Worm (Caenorhabditis elegans): ENCODE results near the gene adbp-1.
"Not testable (repeated sequence)": the region's sequence is repeated elsewhere in the genome, so short reads cannot be mapped to it uniquely, and the experiment has no call there.

adbp-1 gene

DNA sequence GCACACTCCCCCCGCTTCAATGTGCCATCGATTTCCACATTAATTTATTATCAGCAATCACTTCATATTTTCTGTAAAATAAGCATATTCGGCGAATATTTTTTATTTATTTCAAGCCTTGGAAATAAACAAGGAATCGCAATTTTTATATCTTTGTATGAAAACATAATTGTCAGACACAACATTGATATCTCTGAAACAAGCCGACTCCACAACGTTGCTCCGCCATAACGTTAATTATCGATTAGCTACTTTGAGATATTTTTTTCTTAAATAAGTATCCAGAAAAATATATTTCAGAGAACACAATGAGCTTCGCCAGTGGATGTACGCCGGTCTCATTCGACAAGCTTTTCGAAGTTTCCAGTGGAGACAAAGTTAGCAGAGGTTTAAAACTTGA, at the start of gene adbp-1:
Gene adbp-1 (plus strand): TSS at position 301 of the 400 bp plus-strand sequence.
- no peak for TF ChIP-seq unc-62 (GFP tag; optimal IDR thresholded peaks at IDR 0.05)

DNA sequence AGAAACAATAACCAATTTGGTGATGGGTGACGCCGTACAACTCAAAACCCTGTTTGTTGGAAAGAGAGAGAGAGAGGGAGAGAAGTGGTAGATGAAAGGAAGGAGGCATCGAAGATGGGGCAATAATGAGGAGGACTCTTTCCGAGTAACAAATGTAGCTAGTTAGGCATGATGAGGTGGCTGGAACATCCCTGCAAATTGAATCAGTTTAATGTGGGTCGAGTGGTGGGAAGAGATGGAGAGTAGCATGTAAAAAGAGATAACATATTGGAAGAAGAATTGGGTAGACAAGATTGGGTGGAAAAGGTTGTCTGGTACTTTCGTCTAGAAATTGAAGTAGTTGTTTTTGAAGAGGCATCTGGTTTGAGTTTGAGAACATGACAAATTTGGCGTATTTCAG, 47.7 kb upstream of the adbp-1 start:
- no peak for TF ChIP-seq unc-62 (GFP tag; optimal IDR thresholded peaks at IDR 0.05)

DNA sequence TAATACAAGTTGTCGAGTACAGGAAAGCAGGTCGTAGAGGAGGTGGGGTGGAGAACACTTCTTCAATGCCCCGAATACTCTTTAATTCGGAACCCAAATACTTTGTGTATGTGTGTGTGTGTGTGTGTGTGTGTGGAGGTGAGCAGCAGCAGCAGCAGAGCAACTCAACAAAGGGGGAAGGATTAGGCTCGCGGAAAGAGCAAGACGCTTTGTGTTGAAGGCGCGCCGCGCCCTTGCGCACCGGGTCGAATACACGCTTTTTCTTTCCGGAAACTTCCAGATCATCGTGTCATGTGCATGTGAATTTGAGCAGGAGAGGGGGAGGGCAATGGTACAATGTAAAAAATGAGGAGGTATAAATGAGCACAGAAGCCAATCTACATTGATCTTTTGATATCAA, 45.2 kb upstream of the adbp-1 start:
- TF ChIP-seq unc-62 (GFP tag; optimal IDR thresholded peaks at IDR 0.05), result no peak

DNA sequence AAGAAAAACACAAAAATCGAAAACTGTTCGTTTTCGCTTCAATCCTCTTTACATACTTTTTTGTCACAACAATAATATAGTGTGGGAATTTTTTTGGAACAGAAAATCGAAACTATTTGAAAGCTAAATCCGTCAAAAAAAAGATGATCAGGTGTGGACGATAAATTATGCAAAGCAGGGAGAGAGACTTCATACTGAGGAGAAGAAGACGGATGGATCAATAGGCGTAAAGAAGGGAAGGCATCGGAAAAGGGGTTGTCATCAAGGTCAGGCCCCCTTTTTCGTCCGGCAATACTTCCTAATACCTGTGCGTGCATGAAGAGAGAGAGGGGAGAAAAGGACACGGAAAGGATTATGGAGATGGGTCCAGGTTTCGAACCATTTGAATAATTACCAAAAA, 43.6 kb upstream of the adbp-1 start:
- no peak for TF ChIP-seq unc-62 (GFP tag; optimal IDR thresholded peaks at IDR 0.05)

DNA sequence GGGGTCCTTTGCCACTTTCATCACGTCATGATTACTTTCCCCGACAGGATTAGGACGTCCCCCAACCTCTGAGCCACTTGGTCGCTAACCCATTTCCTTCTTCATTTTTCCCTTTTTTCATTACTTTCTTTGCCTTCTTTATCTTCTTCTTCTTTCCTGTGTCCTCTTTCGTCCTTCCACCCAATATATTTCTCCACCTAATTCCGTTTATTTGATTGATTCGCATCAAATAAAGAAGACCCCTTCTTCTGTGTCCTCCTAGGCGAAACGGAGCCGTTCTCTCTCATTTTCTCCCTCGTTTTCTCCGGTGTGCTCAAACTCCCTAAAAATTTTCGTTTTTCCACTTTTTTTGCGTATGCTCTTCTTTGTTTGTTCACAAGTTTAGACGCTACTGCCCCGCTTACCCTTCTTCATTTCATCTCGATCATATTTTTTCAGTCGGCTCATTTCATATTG, 34.3 kb upstream of the adbp-1 start, which contains the start of gene C05D12.7:
Gene C05D12.7 (plus strand): TSS at position 406 of the 456 bp plus-strand sequence.
- TF ChIP-seq unc-62 (GFP tag; optimal IDR thresholded peaks at IDR 0.05), result no peak

DNA sequence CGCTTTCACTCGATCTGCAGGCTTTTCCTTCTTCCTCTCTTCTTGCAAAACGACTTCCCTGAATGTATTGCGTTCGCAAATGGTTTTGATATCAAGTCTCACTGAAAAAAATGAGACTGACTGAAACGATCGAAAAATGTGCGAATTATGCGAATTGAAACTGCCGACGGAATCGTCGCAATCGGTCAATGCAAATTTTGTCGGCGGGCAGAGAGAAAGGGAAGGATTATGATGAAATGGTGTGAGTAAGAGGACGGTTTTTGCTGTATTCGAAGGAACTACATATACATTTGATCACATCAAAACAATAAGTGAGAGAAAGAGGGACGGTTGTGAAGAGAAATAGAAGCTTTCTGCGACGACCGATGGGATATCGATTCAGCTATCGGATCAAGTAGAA, 28.3 kb upstream of the adbp-1 start, which contains the start of gene C05D12.1:
Gene C05D12.1 (minus strand): TSS at position 101 of the 400 bp plus-strand sequence.
- no peak for TF ChIP-seq unc-62 (GFP tag; optimal IDR thresholded peaks at IDR 0.05)

DNA sequence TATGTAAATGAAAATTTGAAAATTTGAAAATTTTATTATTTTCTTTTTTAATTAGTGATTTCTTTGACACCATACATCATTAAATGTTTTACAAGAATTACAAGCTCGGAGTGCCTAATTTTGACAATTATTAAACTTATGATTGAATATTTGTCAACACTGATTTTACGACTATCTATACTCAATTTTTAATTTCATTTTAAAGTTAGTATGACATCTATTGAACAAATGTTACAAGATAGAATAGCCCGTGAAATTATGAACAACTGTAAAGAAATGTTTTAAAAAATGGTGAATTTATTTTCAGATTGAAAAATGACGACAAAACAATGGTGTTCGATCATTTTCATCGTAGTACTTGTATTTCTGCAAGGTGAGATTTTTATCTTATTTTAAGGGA, 26.0 kb upstream of the adbp-1 start, which contains the start of gene C05D12.2:
Gene C05D12.2 (plus strand): TSS at position 301 of the 400 bp plus-strand sequence.
- no peak for TF ChIP-seq unc-62 (GFP tag; optimal IDR thresholded peaks at IDR 0.05)

DNA sequence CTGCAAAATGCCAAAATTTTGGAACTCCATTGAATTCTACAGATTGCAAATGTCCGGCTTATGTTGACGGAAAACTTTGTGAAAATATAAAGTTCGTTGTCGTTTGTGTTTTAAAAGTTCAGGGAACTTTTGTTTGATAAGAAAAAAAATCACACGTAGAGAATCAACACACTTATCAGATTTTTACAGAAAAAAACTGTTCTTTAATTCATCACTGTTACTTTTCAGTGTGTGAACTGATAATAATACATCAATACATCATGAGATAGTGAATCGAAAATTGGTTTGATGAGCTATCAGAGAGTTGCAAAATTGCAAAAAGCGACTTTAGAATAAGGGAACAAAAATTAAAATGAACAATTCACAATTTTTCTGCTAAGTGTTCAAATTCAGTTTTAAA, 25.5 kb upstream of the adbp-1 start:
- TF ChIP-seq unc-62 (GFP tag; optimal IDR thresholded peaks at IDR 0.05), result no peak

DNA sequence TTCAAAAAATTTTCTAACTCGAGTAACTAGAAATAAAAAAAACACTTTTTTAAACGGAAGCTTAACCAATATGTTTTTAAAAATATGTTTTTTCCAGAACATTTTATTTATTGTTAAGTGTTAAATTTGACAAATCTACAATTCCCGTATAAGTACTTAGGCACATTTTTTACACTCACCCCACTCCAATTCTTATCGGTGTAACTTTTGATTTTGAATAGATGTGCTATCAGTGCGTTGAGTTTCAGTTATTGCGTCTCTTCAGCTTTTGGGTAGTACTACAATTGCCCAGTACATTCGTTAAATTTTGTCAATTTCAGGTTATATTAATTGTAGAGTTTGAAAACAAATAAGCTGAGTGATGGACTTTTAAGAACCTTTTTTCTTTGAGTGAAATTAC, 19.9 kb upstream of the adbp-1 start:
- no peak for TF ChIP-seq unc-62 (GFP tag; optimal IDR thresholded peaks at IDR 0.05)

DNA sequence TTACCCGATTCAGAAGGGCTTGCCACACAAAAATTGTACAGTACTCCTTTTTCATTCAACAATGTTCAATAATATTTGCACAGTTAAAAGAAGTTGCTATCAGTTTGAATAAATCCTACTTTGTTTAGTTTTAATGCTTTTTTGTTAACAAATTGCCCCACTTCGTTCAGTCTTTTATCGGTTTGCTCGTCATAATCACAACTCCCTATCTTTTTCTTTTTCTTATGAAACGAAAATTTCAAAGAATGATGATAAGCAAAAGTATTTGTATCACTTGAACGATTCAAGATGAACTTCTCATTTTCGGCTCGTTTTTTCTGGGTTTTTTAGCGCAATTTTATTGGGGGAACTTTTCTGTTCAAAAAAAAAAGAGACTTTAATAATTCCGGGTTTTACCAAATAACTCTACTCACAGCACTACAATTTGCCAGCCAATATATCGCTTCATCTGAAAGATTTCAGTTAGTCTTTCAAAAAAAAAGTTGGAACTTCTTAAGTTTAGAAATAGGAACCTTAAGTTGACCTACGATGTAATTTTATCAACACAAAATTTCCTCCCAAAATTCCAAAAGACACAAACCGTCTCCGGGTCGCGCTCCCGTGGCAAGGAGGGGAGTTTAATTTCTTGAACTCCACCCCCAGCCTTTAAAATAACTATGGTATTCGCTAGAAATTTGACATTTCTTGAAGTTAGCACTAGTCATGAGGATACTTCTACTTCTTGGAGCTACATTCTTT, 19.2 kb upstream of the adbp-1 start, which contains the start of gene C05D12.3:
Gene C05D12.3 (plus strand): TSS at position 688 of the 738 bp plus-strand sequence.
- TF ChIP-seq unc-62 (GFP tag; optimal IDR thresholded peaks at IDR 0.05), result no peak

DNA sequence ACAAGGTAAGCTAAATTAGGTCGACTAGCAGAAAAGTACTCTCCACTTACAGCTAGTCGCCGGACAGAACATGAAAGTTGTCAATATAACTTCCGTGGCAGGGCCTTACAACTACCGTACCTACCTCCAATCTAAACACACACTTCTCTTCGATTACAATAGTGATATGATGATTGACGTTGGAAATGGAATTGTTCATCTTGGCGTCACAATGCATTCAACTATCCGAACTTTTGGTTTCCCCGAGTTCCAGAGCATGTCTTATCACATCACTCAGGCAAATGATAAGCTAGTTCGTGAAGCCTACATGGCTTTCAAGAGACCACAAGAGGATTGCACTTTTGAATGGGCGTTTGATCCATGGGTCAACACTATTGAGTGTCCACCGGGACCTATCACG, 16.6 kb upstream of the adbp-1 start:
- no peak for TF ChIP-seq unc-62 (GFP tag; optimal IDR thresholded peaks at IDR 0.05)

DNA sequence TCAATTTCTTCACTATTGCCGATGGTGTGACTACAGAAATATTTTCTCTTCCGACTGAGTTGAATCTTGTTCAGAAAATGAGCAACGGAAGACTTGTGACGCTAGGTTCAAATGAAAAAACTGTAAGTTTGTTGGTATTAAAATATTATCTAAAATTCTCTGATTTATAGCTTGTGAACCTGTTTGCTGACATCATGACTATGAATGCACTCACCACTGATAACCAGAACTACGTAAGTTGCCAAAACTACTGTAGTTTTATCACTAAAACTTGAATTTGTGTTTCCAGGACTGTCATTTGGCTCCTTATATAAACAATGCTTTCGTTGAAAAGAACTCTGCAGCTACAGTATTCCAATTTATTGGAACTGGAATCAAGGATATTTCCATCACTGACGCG, 15.4 kb upstream of the adbp-1 start:
- TF ChIP-seq unc-62 (GFP tag; optimal IDR thresholded peaks at IDR 0.05), result no peak

DNA sequence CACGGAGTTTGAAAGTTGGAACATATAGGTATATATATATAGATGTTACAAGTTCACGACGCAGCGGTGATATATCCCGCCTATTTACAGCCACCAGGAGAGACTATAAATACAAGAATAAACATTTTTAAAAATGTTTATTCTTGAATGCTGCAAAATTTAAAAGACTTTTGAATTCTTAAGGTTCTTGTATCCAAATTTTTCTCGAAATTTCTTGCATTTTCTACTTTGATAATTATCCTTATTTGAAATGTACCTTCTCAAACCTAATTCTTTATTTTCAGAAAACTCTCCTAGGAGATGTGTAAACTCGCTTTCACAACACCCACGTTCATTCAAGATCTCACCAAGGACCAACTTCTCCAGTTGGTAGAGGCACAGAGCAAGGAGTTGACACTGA, 12.4 kb upstream of the adbp-1 start, which contains the start of gene C05D12.4:
Gene C05D12.4 (plus strand): TSS at position 301 of the 400 bp plus-strand sequence.
- TF ChIP-seq unc-62 (GFP tag; optimal IDR thresholded peaks at IDR 0.05), result no peak

DNA sequence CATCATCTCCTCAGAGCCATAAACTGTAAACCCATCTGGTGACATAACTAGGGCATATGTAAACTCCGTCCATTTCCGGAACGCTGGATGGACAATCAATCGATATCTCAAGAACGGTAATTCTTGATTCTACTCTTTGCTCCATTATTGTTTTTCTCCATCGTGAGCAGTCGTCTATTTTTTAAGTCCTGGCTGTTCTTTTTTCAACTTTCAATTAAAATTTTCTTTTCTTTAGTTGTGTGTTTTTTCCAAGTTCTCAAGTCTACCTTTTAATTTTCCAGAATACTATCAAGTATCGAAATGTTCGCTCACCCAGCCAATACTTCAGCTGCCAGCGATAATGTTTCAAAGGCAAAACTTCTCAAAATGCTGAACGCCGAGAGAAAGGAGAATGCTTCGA, 10.0 kb upstream of the adbp-1 start, which contains the start of gene C05D12.5:
Gene C05D12.5 (plus strand): TSS at position 301 of the 400 bp plus-strand sequence.
- no peak for TF ChIP-seq unc-62 (GFP tag; optimal IDR thresholded peaks at IDR 0.05)

DNA sequence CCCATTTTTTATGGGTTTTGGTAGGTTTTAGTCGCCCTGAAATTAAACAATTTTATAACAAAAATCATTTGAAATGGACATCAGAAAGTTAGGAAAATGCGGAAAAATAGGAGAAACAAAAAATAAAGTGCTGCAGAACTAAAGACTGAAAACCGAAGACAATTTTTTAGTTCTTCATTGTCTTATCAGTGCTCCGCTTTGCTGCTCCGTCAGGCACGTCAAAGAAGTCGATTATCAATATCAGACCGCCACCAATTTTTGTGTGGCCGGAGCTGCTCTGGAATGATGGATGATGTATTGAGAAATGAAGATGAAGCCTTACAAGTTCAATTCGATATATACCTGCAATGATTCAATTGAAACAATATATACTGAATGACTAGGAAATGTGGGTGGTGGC, 5.5 kb upstream of the adbp-1 start, which contains the start of gene vha-6:
Gene vha-6 (minus strand): TSS at position 36 of the 400 bp plus-strand sequence.
- no peak for TF ChIP-seq unc-62 (GFP tag; optimal IDR thresholded peaks at IDR 0.05)

DNA sequence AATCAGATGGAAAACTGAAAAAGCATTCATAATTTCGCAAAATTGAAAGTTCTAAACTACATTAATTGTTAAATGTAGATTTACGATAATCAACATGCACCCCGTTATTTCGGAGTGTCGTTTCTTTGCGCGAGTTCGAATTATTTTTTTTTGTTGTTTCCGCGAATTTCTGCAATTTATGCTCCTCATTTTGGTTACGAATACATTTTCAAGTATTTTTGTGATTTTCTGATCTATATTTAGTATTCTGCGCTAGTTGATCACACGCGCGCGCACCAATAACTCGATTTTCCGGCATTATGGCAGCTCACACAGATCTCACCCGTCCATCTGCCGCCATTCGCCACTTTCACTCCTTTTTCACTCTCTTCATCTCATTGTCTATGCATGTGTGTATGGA, 3.7 kb upstream of the adbp-1 start, which contains the start of gene VW02B12L.2:
Gene VW02B12L.2 (minus strand): TSS at position 65 of the 400 bp plus-strand sequence.
- TF ChIP-seq unc-62 (GFP tag; optimal IDR thresholded peaks at IDR 0.05), result no peak

DNA sequence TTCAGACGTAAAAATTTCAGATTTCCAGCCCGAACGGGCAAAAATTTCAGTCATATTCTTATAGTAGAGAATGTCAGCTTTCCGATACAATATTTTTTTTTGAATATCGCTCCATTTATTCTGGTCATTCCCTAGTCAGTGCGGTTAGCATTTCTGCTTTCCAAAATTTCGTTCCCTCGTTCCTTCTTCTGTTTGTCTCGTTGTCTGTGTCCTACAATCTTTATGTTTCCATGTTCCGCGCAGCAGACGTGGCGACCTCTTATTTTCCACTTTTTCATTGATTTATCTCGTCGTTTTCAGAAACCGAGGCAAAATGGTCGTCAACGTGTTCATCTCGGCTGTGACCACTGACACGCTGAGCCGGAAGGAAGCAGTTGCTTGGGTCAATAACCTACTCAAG, 1.5 kb upstream of the adbp-1 start, which contains the start of gene ebp-2:
Gene ebp-2 (plus strand): TSS at position 301 of the 400 bp plus-strand sequence.
- TF ChIP-seq unc-62 (GFP tag; optimal IDR thresholded peaks at IDR 0.05), result not testable (repeated sequence)
